Worm (Caenorhabditis elegans): Measurements from ENCODE around the gene smk-1.

DNA sequence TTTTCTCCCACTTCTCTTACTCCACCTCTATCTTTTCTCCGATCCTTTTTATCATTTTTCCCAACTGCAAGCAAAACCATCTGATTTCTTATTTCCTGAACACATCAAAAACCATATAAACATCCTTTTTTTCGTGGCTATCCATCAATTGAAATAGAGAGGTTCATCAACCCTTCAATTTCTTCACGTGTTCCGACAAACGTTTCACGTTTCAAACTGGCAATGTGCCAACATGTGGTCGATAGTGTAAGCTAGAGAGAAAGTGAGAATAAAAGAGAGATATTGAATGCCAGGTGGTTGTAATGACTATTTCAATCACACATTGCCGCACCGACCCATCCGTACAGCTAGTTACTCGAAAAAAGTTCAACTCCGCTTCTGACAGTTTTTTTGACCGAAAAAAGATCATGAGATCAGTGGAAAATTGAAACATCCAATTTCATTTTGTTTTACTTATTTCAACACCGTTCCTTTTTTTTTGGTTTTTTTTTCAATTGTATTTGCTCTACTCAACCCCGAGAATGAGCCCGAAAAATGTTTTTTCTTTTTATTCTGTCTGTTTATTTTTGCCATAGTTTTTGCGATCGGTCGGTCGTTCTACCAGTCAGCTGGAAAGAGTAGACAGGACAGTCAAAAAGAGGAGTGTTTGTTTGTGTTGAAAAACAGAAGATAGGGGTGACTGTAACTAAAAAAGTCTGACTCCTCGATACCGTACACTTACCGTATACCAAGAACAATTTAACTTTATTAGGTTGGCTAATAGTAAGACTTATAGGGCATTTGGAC lies 51.2 kb downstream of the smk-1 start:
- TF ChIP-seq unc-39 (tag; optimal IDR thresholded peaks at IDR 0.05): no peak
- TF ChIP-seq blmp-1 (tag; optimal IDR thresholded peaks at IDR 0.05; ENCODE audit: insufficient read depth): peak; percentile 21
